Worm (Caenorhabditis elegans) whole organism, early embryonic: ENCODE data around the gene C44B7.5.

ENCODE experiments used
- B0310.2 ChIP-seq: sonication (generic microtip); optimal IDR thresholded peaks from 2 replicates; lab custom pipeline; 2016; ENCODE audit warnings: mild to moderate bottlenecking, missing genetic modification characterization, missing compliant biosample characterization
- F13C5.2 ChIP-seq: sonication (generic microtip); optimal IDR thresholded peaks from 2 replicates; lab custom pipeline; 2017; ENCODE audit warnings: mild to moderate bottlenecking, missing genetic modification characterization, inconsistent platforms, missing compliant biosample characterization
- aly-1 ChIP-seq: sonication (generic microtip); optimal IDR thresholded peaks from 2 replicates; lab custom pipeline; 2016; ENCODE audit warnings: missing genetic modification characterization, missing compliant biosample characterization
- ama-1 ChIP-seq: fragments of 150-350 bp; optimal IDR thresholded peaks from 2 replicates; lab custom pipeline; 2014
- ceh-13 ChIP-seq: fragments of 200-800 bp; sonication (Bioruptor generic); optimal IDR thresholded peaks from 2 replicates; lab custom pipeline; 2018; ENCODE audit warnings: mild to moderate bottlenecking, missing genetic modification characterization, missing compliant biosample characterization
- ceh-36 ChIP-seq: sonication (generic microtip); optimal IDR thresholded peaks from 2 replicates; lab custom pipeline; 2016; ENCODE audit warnings: missing genetic modification characterization, inconsistent platforms, missing compliant biosample characterization
- flt-1 ChIP-seq: fragments of 200-800 bp; sonication (Bioruptor generic); IDR thresholded peaks from 2 replicates; pipeline ENCODE4 v1.3.6; 2022; ENCODE audit warnings: missing genetic modification characterization, missing compliant biosample characterization
- hmbx-1 ChIP-seq: sonication (generic microtip); optimal IDR thresholded peaks from 2 replicates; lab custom pipeline; 2016; ENCODE audit warnings: mild to moderate bottlenecking, missing genetic modification characterization, missing compliant biosample characterization
- pes-1 ChIP-seq: fragments of 200-800 bp; sonication (Bioruptor generic); IDR thresholded peaks from 2 replicates; pipeline ENCODE4 v1.3.6; 2022; ENCODE audit warnings: missing genetic modification reagents, missing genetic modification characterization, missing compliant biosample characterization
- scrt-1 ChIP-seq: fragments of 200-800 bp; sonication (Bioruptor generic); IDR thresholded peaks from 2 replicates; pipeline ENCODE4 v1.3.6; 2022; ENCODE audit warnings: missing genetic modification characterization, missing compliant biosample characterization
- tbx-11 ChIP-seq: fragments of 200-800 bp; sonication (Bioruptor generic); IDR thresholded peaks from 2 replicates; pipeline ENCODE4 v1.3.6; 2022; ENCODE audit warnings: missing genetic modification characterization, missing compliant biosample characterization
- tbx-37 ChIP-seq: fragments of 200-800 bp; sonication (Bioruptor generic); conservative IDR thresholded peaks from 2 replicates; pipeline ENCODE4 v1.3.6; 2022; ENCODE audit warnings: missing genetic modification reagents, missing genetic modification characterization, missing compliant biosample characterization
- tra-4 ChIP-seq: sonication (generic microtip); optimal IDR thresholded peaks from 2 replicates; lab custom pipeline; 2017; ENCODE audit warnings: missing genetic modification characterization, missing compliant biosample characterization

ce11 chrII:6826726-6827125, 45.7 kb downstream of the C44B7.5 start:
- TF ChIP-seq F13C5.2 (tag; lab: Kevin White, UChicago) (no peak), hmbx-1 (no peak), B0310.2 (tag; lab: Kevin White, UChicago) (no peak), scrt-1 (no peak), tbx-11 (GFP tag; lab: Robert Waterston, UW) (no peak), pes-1 (GFP tag; lab: Robert Waterston, UW) (no peak), flt-1 (no peak), ama-1 (lab: Kevin White, UChicago) (no peak), tra-4 (tag; lab: Kevin White, UChicago) (no peak), ceh-36 (tag; lab: Kevin White, UChicago) (no peak), ceh-13 (no peak), aly-1 (no peak), tbx-37 (no peak)
